Worm (Caenorhabditis elegans): ENCODE data around the gene abhd-3.1.

- TF ChIP-seq tab-1 (GFP tag; IDR thresholded peaks at IDR 0.05) (no peak), ztf-29 (GFP tag; IDR thresholded peaks at IDR 0.05) (no peak), klf-2 (GFP tag; conservative IDR thresholded peaks at IDR 0.05) (no peak), flt-1 (GFP tag; IDR thresholded peaks at IDR 0.05) (no peak), T22C8.4 (GFP tag; IDR thresholded peaks at IDR 0.05) (no peak)
These were observed 39.2 kb upstream of the abhd-3.1 start, which contains the start of the genes chk-2 and Y60A3A.19 for ce11 chrV:19915973-19916605.
